Fruit fly (Drosophila melanogaster): ENCODE results near the gene CG11327.
A peak's percentile ranks its signal among the peaks of the same experiment; 100 is the strongest.

- TF ChIP-seq CG8159 (tag; optimal IDR thresholded peaks at IDR 0.05): no peak
- TF ChIP-seq Ets98B (GFP tag; IDR thresholded peaks at IDR 0.05): peak; percentile 36; the same call in 1 of the 2 replicates
Measured at dm6 chr2L:6649085-6649754, 37.3 kb downstream of the CG11327 start, which contains the start of the genes CG31635 and Tango1.
